Worm (Caenorhabditis elegans) whole organism, young adult: ENCODE data around the gene clc-7.

ENCODE experiments used
- Y53G8AR.9 ChIP-seq: fragments of 200-800 bp; sonication (Bioruptor generic); conservative IDR thresholded peaks from 2 replicates; pipeline ENCODE4 v1.3.6; 2022; ENCODE audit warnings: missing genetic modification reagents, missing genetic modification characterization, missing compliant biosample characterization
- ZK185.1 ChIP-seq: sonication (generic microtip); optimal IDR thresholded peaks from 2 replicates; lab custom pipeline; 2016; ENCODE audit warnings: mild to moderate bottlenecking, missing genetic modification characterization, missing compliant biosample characterization; ENCODE audit not compliant: poor library complexity, severe bottlenecking
- attf-3 ChIP-seq: fragments of 200-800 bp; sonication (Bioruptor generic); conservative IDR thresholded peaks from 2 replicates; pipeline ENCODE4 v1.3.6; 2022; ENCODE audit warnings: missing genetic modification reagents, missing genetic modification characterization, missing compliant biosample characterization
- nhr-27 ChIP-seq: fragments of 200-800 bp; sonication (Bioruptor generic); optimal IDR thresholded peaks from 2 replicates; lab custom pipeline; 2018; ENCODE audit warnings: mild to moderate bottlenecking, missing genetic modification characterization, moderate library complexity, missing compliant biosample characterization
- pha-4 ChIP-seq: fragments of 150-350 bp; sonication (generic microtip); optimal IDR thresholded peaks from 2 replicates; lab custom pipeline; 2014; ENCODE audit warnings: missing biosample characterization, missing genetic modification reagents, missing genetic modification characterization
- unc-130 ChIP-seq: sonication (generic microtip); optimal IDR thresholded peaks from 2 replicates; lab custom pipeline; 2016; ENCODE audit warnings: missing genetic modification reagents, missing genetic modification characterization, missing compliant biosample characterization

- TF ChIP-seq unc-130 (GFP tag; lab: Kevin White, UChicago) (no peak), pha-4 (tag; lab: Kevin White, UChicago) (no peak), ZK185.1 (no peak), Y53G8AR.9 (GFP tag; lab: Robert Waterston, UW) (no peak), nhr-27 (tag; lab: Kevin White, UChicago) (no peak), attf-3 (GFP tag; lab: Robert Waterston, UW) (no peak)
These were observed 30.2 kb upstream of the clc-7 start, which contains the start of gene ZC449.5 for ce11 chrX:5037673-5038072.
